Fruit fly (Drosophila melanogaster) whole organism: ENCODE measurements around the gene VhaM9.7-a.

Experiments
- CG8478 ChIP-seq: fragments of >200 bp; optimal IDR thresholded peaks from 2 replicates; lab custom pipeline; 2018; ENCODE audit warnings: inconsistent platforms
- Dll ChIP-seq: fragments of >200 bp; optimal IDR thresholded peaks from 2 replicates; lab custom pipeline; 2017
- EcR ChIP-seq, 2 experiments: fragments of >200 bp; optimal IDR thresholded peaks; 2 replicates each; lab custom pipeline; 2017; ENCODE audit warnings: missing biosample characterization in 2 of 2, missing genetic modification characterization in 2 of 2, missing genetic modification reagents in 2 of 2
- pan ChIP-seq: fragments of >200 bp; optimal IDR thresholded peaks from 2 replicates; lab custom pipeline; 2017
- psq ChIP-seq: fragments of >200 bp; optimal IDR thresholded peaks from 2 replicates; lab custom pipeline; 2017
- usp ChIP-seq: fragments of >200 bp; optimal IDR thresholded peaks from 2 replicates; lab custom pipeline; 2017; ENCODE audit warnings: missing biosample characterization, missing genetic modification characterization, mixed read lengths

Gene VhaM9.7-a

DNA sequence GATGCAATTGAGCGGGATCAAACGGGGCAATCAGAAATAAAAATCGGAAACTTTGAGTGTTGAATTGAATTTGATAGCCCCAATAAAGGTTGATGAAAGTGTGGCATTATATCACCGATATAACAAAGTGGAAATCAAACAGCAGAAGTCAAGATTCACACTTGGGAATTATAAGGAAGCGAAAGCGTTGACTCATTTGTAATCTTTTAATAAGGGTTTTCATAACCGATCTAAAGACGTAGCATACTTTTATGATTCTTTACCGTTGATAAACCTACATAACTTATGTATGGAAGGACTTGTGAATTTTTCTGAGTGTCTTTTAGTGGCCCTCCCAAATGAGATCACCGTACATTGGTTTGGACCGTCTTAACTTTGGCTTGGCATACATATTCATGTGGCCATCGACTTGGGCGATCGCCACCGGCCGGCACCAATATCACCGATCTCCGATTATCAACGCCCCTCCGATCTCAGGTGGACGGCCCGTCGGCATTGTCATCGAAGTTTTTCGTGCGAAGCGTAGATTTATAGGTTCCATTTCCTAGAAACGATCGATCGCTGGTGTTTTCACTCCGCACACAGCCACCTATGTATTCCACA, 33.0 kb upstream of the VhaM9.7-a start:
- TF ChIP-seq usp (GFP tag; lab: Kevin White, UChicago) (no peak), CG8478 (lab: Kevin White, UChicago) (no peak), Dll (lab: Kevin White, UChicago) (no peak), pan (lab: Kevin White, UChicago) (no peak), psq (lab: Kevin White, UChicago) (no peak), EcR (GFP tag; optimal IDR thresholded peaks at IDR 0.05; lab: Kevin White, UChicago) (no peak)

DNA sequence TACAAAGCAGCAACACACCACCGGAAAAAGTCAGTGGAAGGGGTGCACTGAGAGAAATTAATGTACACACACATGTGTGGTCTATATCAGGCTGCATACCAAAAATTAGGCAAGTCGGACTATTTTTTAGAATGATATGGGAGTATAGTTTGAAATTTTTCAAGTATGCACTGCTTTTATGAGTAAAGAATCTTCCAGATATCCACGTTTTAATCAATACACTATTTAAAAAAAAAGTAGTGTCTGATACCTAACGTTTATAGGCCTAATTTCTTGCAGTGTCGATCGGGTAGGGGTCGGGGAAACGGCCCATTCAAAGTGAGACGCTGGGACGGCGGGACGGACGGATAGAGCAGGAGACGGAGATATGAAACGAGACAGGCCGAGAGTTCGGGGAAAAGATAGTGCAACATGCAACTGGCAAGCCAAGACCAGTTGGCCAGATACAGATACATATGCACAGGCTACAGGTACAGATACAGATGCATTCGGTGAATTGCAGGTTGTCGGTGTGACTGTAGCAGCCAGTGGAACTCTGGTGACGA, 32.1 kb upstream of the VhaM9.7-a start:
- TF ChIP-seq CG8478 (lab: Kevin White, UChicago): no peak
- TF ChIP-seq usp (GFP tag; lab: Kevin White, UChicago): no peak
- no peak for TF ChIP-seq EcR (GFP tag; optimal IDR thresholded peaks at IDR 0.05; lab: Kevin White, UChicago)
- no peak for TF ChIP-seq pan (lab: Kevin White, UChicago)
- TF ChIP-seq Dll (lab: Kevin White, UChicago): no peak
- TF ChIP-seq psq (lab: Kevin White, UChicago): no peak

DNA sequence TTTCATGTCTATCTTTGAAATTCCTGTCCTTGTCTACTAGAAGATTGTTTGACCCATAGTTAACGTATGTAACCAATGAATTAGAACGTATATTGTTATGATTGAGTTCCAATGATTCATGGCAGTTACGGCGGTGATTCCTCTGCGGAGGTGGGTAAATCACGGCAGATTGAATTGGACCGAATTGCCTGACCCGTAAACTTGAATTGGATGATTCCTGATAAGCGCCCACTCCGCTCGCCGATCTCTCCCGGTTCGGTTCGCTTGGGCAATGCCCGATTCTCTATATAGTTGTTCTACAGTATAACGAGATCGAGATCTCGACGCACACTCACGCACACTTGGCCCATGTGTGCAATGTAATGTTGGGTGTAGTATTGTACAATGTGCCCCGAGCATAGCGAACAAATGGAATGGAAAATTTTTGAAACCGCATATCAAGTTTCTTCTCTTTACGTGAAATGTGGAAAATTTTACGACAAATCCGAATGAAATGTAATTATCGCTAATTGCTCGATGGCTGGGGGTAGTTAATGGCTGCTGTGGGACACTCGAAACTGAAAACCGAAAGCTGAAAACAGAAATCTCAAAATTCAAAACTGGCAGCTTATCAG, 31.0 kb upstream of the VhaM9.7-a start:
- TF ChIP-seq usp (GFP tag; lab: Kevin White, UChicago) (no peak), CG8478 (lab: Kevin White, UChicago) (no peak), psq (lab: Kevin White, UChicago) (no peak), Dll (lab: Kevin White, UChicago) (no peak), EcR (GFP tag; optimal IDR thresholded peaks at IDR 0.05; lab: Kevin White, UChicago) (no peak), pan (lab: Kevin White, UChicago) (no peak)

DNA sequence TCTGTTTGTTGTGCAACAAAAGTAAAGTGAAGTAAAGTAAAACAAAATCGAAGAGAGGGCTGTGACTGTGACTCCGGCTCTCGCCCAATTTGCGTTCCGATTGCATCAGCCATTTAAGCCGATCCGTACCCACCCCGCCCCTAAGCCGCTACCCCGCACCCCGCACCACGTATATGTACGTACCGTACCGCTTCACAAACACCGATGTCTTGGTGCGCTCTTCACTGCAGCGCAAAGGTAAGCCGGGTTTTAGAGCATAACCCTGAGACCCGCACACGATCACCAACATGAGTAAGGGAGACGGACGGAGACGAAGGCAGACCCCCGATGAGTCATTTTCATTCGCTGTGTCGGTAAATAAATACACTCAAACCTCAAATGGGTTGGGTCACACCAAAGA, 30.3 kb upstream of the VhaM9.7-a start:
- TF ChIP-seq usp (GFP tag; lab: Kevin White, UChicago): no peak
- TF ChIP-seq EcR (GFP tag; optimal IDR thresholded peaks at IDR 0.05; lab: Kevin White, UChicago): no peak
- TF ChIP-seq psq (lab: Kevin White, UChicago): no peak
- TF ChIP-seq pan (lab: Kevin White, UChicago): no peak
- TF ChIP-seq Dll (lab: Kevin White, UChicago): no peak
- TF ChIP-seq CG8478 (lab: Kevin White, UChicago): no peak

DNA sequence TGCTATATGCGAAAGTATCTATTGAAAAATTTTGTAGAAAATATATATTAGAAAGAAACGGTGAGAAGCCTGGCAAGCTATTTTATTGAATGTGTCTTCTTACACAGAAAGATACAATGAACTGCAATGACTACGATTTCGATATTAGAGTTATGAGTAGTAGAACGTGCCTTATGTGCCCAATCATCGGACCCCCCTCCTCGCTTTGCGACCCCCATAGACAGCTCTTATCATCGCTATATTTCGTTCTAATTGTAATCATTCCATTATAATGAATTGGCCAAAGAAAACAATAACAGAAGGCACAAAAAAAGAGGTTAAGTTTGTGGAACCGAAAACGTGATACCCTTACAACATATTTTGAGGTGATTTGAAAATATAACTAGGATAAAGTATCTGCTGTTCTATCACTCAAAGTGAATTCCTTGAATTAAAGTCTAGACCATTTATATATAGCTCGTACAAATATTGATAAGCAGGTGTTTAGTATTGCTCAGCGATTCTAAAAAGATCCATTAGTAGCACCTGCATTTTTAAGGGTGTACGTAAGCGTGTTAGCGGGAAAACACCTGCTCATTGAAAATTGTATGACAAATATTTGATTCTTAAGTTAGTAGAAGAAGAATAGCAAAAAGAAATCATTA, 29.7 kb upstream of the VhaM9.7-a start:
- TF ChIP-seq Dll (lab: Kevin White, UChicago): no peak
- no peak for TF ChIP-seq usp (GFP tag; lab: Kevin White, UChicago)
- TF ChIP-seq EcR (GFP tag; optimal IDR thresholded peaks at IDR 0.05; lab: Kevin White, UChicago): no peak
- TF ChIP-seq psq (lab: Kevin White, UChicago): no peak
- no peak for TF ChIP-seq CG8478 (lab: Kevin White, UChicago)
- no peak for TF ChIP-seq pan (lab: Kevin White, UChicago)

DNA sequence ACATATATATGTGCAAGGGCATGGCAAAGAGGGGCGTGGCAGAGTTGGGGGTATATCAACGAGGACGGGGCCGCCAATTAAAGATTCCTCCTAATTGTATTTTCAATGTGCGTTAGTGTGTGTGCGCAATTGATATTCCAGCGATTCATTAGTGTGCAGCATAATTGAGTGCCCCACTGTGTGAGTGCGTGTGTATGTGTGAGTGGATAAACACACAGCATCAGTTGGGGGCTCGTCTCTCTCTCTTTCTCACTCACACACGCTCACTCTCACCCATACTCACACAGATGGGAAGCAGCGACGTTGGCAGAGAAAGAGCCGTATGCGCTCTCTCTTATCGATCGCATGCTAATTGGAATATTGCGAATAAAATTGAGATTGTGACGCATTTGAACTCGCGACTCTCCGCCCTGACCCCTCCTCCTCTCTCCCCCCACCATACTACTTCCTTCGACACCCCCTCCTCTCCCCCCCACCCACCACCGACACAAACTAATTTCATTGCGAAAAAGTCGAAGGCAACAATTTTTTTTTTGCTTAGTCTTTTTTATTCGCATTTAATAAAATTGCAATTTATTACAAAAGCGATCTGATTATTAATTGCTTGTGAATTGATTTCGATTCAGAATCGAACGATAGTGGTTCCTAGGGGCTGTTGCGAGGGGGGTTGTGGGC, 28.8 kb upstream of the VhaM9.7-a start:
- TF ChIP-seq psq (lab: Kevin White, UChicago) (no peak), Dll (lab: Kevin White, UChicago) (no peak), EcR (GFP tag; optimal IDR thresholded peaks at IDR 0.05; lab: Kevin White, UChicago) (no peak), pan (lab: Kevin White, UChicago) (no peak), usp (GFP tag; lab: Kevin White, UChicago) (no peak)

DNA sequence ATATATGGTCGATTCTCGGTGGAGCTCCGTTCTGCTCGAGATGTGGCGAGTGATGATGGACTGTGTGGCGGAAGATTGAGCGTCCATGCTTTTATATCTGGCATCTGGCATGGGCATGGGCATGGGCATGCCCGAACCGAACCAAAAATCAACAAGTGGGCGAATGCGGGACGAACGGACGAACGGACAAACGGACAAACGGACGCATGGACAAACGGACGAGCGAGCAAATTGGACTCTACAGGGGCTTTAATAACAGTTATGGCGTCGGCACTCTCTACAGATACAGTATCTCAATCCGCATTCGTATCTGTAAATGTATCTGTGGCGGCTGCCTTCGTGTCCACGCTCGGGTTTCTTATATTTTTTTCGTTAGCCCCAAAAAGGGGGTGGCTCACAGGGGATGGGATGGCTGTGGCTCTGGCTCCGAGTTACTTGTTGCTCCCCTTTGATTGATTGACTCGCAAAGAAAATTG, 26.4 kb upstream of the VhaM9.7-a start, which contains the start of gene ImpL2:
Gene ImpL2, minus strand, starts transcription at position 51 of the 476 bp plus-strand sequence.
- no peak for TF ChIP-seq CG8478 (lab: Kevin White, UChicago)
- TF ChIP-seq psq (lab: Kevin White, UChicago): no peak
- TF ChIP-seq pan (lab: Kevin White, UChicago): no peak
- no peak for TF ChIP-seq Dll (lab: Kevin White, UChicago)
- TF ChIP-seq EcR (GFP tag; optimal IDR thresholded peaks at IDR 0.05; lab: Kevin White, UChicago): no peak
- TF ChIP-seq usp (GFP tag; lab: Kevin White, UChicago): no peak

DNA sequence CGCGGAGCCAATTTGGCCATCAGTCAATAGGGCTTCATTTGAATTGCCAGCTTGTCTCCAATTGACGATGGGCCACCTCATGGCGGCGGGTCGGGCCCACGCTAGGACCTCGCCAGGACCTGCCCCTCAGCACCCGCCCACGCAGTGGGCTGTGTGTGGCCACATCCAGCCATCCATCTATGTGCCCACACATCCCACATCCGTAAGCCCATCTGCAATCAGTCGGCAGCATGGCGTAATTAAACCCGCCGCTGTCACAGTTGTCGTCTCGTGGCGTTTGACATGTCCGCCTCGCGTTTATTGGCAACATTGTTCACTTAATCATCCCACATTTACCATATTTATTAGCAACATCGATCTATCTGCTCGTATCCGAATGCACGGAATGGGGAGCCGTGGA, 24.3 kb upstream of the VhaM9.7-a start:
- TF ChIP-seq pan (lab: Kevin White, UChicago): no peak
- no peak for TF ChIP-seq psq (lab: Kevin White, UChicago)
- TF ChIP-seq CG8478 (lab: Kevin White, UChicago): no peak
- TF ChIP-seq usp (GFP tag; lab: Kevin White, UChicago): no peak
- no peak for TF ChIP-seq Dll (lab: Kevin White, UChicago)
- no peak for TF ChIP-seq EcR (GFP tag; optimal IDR thresholded peaks at IDR 0.05; lab: Kevin White, UChicago)

DNA sequence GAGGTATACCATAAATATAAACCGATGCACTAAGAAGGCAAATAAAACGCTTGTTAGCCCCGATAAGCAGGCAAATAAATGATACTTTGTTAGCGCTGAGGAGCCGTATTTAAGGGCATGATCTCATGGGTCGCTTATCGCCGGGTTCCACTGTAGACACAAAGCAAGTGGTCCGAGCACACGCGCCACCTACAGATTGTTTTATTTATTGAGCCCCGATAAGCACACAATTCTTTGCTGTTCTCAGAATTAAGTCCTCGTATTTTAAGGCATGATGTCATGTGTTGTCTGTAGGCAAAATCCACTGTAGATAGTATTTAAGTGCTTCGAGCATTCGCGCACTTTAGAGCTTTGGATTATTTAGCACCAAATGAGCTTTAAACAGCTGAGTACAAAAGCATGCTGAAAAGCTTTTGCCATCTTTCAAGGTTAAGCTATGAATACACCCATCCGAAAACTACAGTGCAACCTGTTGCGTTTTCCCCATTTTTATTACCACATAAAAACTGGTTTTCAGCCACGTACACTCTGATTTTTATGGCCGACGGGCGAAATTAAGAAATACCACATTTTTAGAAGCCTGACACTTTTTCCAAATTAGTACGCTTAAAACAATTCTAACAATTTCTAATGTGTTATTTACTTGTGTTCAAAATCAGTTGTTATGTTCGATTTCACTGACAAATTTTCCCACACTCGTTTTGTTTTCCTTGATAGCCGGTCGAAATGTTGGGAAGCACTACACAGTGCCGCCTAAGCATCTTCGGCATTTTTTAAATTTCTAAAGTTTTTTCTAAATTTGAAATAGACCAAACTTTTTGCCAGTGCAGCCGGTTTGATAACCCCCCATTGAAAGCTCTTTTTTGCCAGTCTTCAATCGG, 22.8 kb upstream of the VhaM9.7-a start, which contains the start of gene Sqor:
Gene Sqor, plus strand, starts transcription at position 732 of the 881 bp plus-strand sequence.
- no peak for TF ChIP-seq Dll (lab: Kevin White, UChicago)
- no peak for TF ChIP-seq EcR (GFP tag; optimal IDR thresholded peaks at IDR 0.05; lab: Kevin White, UChicago)
- TF ChIP-seq CG8478 (lab: Kevin White, UChicago): no peak

DNA sequence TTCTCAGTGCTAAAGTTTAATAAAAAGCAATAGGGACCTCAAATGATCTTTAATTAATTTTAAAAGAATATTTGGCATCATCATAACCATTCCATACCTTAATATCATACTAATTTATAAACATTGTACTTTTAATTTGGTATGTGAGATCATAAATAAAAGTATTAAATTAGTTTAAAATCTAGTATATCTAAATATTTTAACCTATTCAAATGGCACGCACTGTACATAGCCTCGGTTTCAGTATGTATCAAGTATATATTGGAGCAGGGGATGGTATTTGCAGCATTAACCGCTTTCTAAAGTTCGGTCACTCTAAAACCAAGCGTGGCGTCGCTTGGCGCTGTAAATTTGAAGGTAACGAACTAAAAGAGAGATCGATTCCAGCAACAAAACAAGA, 20.1 kb upstream of the VhaM9.7-a start, which contains the start of gene pav:
Gene pav, plus strand, starts transcription at position 307 of the 400 bp plus-strand sequence.
- TF ChIP-seq EcR (GFP tag; optimal IDR thresholded peaks at IDR 0.05; lab: Kevin White, UChicago) (no peak), usp (GFP tag; lab: Kevin White, UChicago) (no peak), Dll (lab: Kevin White, UChicago) (no peak), pan (lab: Kevin White, UChicago) (no peak), psq (lab: Kevin White, UChicago) (no peak), CG8478 (lab: Kevin White, UChicago) (no peak)
